Fruit fly (Drosophila melanogaster): ENCODE results near the gene CG16825.

The CG16825 gene

DNA sequence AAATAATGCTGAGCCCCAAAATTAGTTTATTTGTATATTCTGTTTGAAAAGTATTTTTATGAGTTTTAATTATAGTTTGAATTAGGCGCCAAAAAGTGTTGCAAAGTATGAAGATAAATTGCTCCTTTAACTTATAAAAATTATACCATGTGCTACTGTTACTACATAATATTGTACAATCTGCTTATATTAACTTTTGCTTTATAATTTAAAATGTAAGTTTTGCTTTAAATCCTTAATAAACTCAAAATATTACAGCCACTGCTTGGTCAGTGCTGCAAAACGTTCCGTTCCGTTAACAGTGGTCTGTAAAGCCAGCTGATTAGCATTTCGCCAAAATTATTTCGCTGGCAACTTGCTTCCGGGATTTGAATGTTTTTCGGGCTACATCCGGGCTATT, 14.9 kb upstream of the CG16825 start, which contains the start of gene CG31729 (continued):
- TF ChIP-seq CG3995 (GFP tag; optimal IDR thresholded peaks at IDR 0.05) (peak; percentile 3), phol (tag; optimal IDR thresholded peaks at IDR 0.05) (peak; percentile 35), Atf6 (GFP tag; IDR thresholded peaks at IDR 0.05) (no peak), mld (GFP tag; IDR thresholded peaks at IDR 0.05; ENCODE audit: partially characterized antibody) (no peak), CG12104 (GFP tag; optimal IDR thresholded peaks at IDR 0.05) (no peak), fru (optimal IDR thresholded peaks at IDR 0.05) (no peak), CG14710 (tag; optimal IDR thresholded peaks at IDR 0.05) (peak; percentile 2), cas (GFP tag; IDR thresholded peaks at IDR 0.05) (no peak), dysf (GFP tag; IDR thresholded peaks at IDR 0.05) (no peak), Hr3 (GFP tag; optimal IDR thresholded peaks at IDR 0.05) (no peak), dimm (GFP tag; IDR thresholded peaks at IDR 0.05) (no peak), Hand (GFP tag; optimal IDR thresholded peaks at IDR 0.05) (no peak), CG12769 (tag; optimal IDR thresholded peaks at IDR 0.05) (no peak), Dip3 (GFP tag; optimal IDR thresholded peaks at IDR 0.05) (no peak), CG30403 (GFP tag; optimal IDR thresholded peaks at IDR 0.05) (peak; percentile 41), Ets97D (GFP tag; optimal IDR thresholded peaks at IDR 0.05) (peak; percentile 50), CG17612 (GFP tag; IDR thresholded peaks at IDR 0.05) (no peak), Bteb2 (GFP tag; optimal IDR thresholded peaks at IDR 0.05) (no peak), CG12155 (GFP tag; optimal IDR thresholded peaks at IDR 0.05) (peak; percentile 3), CG10959 (GFP tag; IDR thresholded peaks at IDR 0.05) (no peak), Six4 (GFP tag; optimal IDR thresholded peaks at IDR 0.05) (peak; percentile 6), CG18764 (GFP tag; optimal IDR thresholded peaks at IDR 0.05) (no peak), gfzf (GFP tag; optimal IDR thresholded peaks at IDR 0.05) (no peak), CG4424 (GFP tag; optimal IDR thresholded peaks at IDR 0.05) (peak; percentile 28), CG13296 (GFP tag; optimal IDR thresholded peaks at IDR 0.05) (no peak), Poxn (GFP tag; IDR thresholded peaks at IDR 0.05) (no peak), tap (tag; optimal IDR thresholded peaks at IDR 0.05) (no peak), vfl (GFP tag; optimal IDR thresholded peaks at IDR 0.05) (no peak), CG2116 (GFP tag; optimal IDR thresholded peaks at IDR 0.05) (no peak), sens (GFP tag) (peak; percentile 85), CG3847 (GFP tag; IDR thresholded peaks at IDR 0.05) (peak; percentile 28; the same call in 1 of the 2 replicates), CG2678 (tag; optimal IDR thresholded peaks at IDR 0.05) (no peak), seq (GFP tag; IDR thresholded peaks at IDR 0.05) (no peak), CG13775 (GFP tag; optimal IDR thresholded peaks at IDR 0.05) (no peak), CG8388 (GFP tag; optimal IDR thresholded peaks at IDR 0.05) (no peak), Tbp (GFP tag; optimal IDR thresholded peaks at IDR 0.05) (no peak), CG17328 (GFP tag; IDR thresholded peaks at IDR 0.05) (no peak), D (optimal IDR thresholded peaks at IDR 0.05) (no peak), D (GFP tag; optimal IDR thresholded peaks at IDR 0.05) (no peak), ind (GFP tag; optimal IDR thresholded peaks at IDR 0.05) (peak; percentile 38), maf-S (GFP tag; optimal IDR thresholded peaks at IDR 0.05) (no peak), gsb-n (tag; optimal IDR thresholded peaks at IDR 0.05) (no peak), pros (GFP tag; optimal IDR thresholded peaks at IDR 0.05) (no peak), CG3065 (GFP tag; optimal IDR thresholded peaks at IDR 0.05) (no peak), pb (GFP tag; optimal IDR thresholded peaks at IDR 0.05) (no peak), PHDP (tag; optimal IDR thresholded peaks at IDR 0.05) (no peak), scrt (GFP tag; optimal IDR thresholded peaks at IDR 0.05) (no peak), fd3F (GFP tag; optimal IDR thresholded peaks at IDR 0.05) (no peak), CG11560 (tag; IDR thresholded peaks at IDR 0.05) (no peak), nmo (GFP tag; optimal IDR thresholded peaks at IDR 0.05) (no peak), CG10209 (GFP tag; optimal IDR thresholded peaks at IDR 0.05) (no peak), CG17568 (GFP tag; optimal IDR thresholded peaks at IDR 0.05) (no peak), nau (GFP tag; optimal IDR thresholded peaks at IDR 0.05) (no peak)
